Fruit fly (Drosophila melanogaster) whole organism, embryonic: Measurements from ENCODE around the gene Acbp6.

Source experiments
- Abd-B ChIP-seq: fragments of 200-800 bp; sonication (Bioruptor generic); optimal IDR thresholded peaks from 2 replicates; lab custom pipeline; 2018; ENCODE audit warnings: missing biosample characterization, mild to moderate bottlenecking, missing genetic modification characterization, moderate library complexity
- Bteb2 ChIP-seq: fragments of 200-800 bp; sonication (Bioruptor generic); optimal IDR thresholded peaks from 2 replicates; lab custom pipeline; 2016; ENCODE audit warnings: missing biosample characterization, missing genetic modification characterization
- CG10209 ChIP-seq: fragments of 200-800 bp; sonication (Bioruptor generic); optimal IDR thresholded peaks from 3 replicates; lab custom pipeline; 2017; ENCODE audit warnings: missing biosample characterization, mild to moderate bottlenecking, missing genetic modification characterization, missing genetic modification reagents
- CG10462 ChIP-seq: fragments of 200-800 bp; sonication (Bioruptor generic); optimal IDR thresholded peaks from 2 replicates; lab custom pipeline; 2016; ENCODE audit warnings: missing biosample characterization, missing genetic modification characterization
- CG11093 ChIP-seq: fragments of 200-800 bp; sonication (Bioruptor generic); IDR thresholded peaks from 3 replicates; pipeline ENCODE4 v1.3.6; 2022; ENCODE audit warnings: missing biosample characterization, missing genetic modification characterization
- CG13287 ChIP-seq: fragments of 200-800 bp; sonication (Bioruptor generic); IDR thresholded peaks from 2 replicates; pipeline ENCODE4 v1.3.6; 2022; ENCODE audit warnings: missing biosample characterization, missing genetic modification characterization; ENCODE audit not compliant: partially characterized antibody
- CG13296 ChIP-seq: fragments of 200-800 bp; sonication (Bioruptor generic); optimal IDR thresholded peaks from 3 replicates; lab custom pipeline; 2018; ENCODE audit warnings: missing biosample characterization, mild to moderate bottlenecking, missing genetic modification characterization
- CG13624 ChIP-seq: fragments of 200-800 bp; sonication (Bioruptor generic); optimal IDR thresholded peaks from 2 replicates; lab custom pipeline; 2016; ENCODE audit warnings: missing biosample characterization, missing genetic modification characterization
- CG15601 ChIP-seq: fragments of 200-800 bp; sonication (Bioruptor generic); optimal IDR thresholded peaks from 3 replicates; lab custom pipeline; 2019; ENCODE audit warnings: missing biosample characterization, mild to moderate bottlenecking, missing genetic modification characterization, moderate library complexity
- CG17802 ChIP-seq: fragments of 200-800 bp; sonication (Bioruptor generic); optimal IDR thresholded peaks from 2 replicates; lab custom pipeline; 2018; ENCODE audit warnings: missing biosample characterization, mild to moderate bottlenecking, missing genetic modification characterization, moderate library complexity
- CG17829 ChIP-seq: fragments of 200-800 bp; optimal IDR thresholded peaks from 2 replicates; lab custom pipeline; 2019; ENCODE audit warnings: missing biosample characterization, mild to moderate bottlenecking, missing genetic modification characterization, moderate library complexity
- CG1832 ChIP-seq: fragments of 200-800 bp; sonication (Bioruptor generic); optimal IDR thresholded peaks from 2 replicates; lab custom pipeline; 2017; ENCODE audit warnings: missing biosample characterization, mild to moderate bottlenecking, missing genetic modification characterization, inconsistent platforms
- CG2129 ChIP-seq: fragments of 200-800 bp; sonication (Bioruptor generic); IDR thresholded peaks from 2 replicates; pipeline ENCODE4 v1.3.6; 2022; ENCODE audit warnings: missing biosample characterization, missing genetic modification characterization; ENCODE audit not compliant: partially characterized antibody
- CG2202 ChIP-seq: fragments of 200-800 bp; sonication (Bioruptor generic); optimal IDR thresholded peaks from 2 replicates; lab custom pipeline; 2018; ENCODE audit warnings: missing biosample characterization, mild to moderate bottlenecking, missing genetic modification characterization
- CG2678 ChIP-seq: fragments of 200-800 bp; sonication (Bioruptor generic); optimal IDR thresholded peaks from 3 replicates; lab custom pipeline; 2019; ENCODE audit warnings: missing biosample characterization, mild to moderate bottlenecking, missing genetic modification characterization, moderate library complexity
- CG31441 ChIP-seq: fragments of 200-800 bp; sonication (Bioruptor generic); IDR thresholded peaks from 2 replicates; pipeline ENCODE4 v1.3.6; 2022; ENCODE audit warnings: missing biosample characterization, missing genetic modification characterization
- CG3407 ChIP-seq: fragments of 200-800 bp; sonication (Bioruptor generic); optimal IDR thresholded peaks from 2 replicates; lab custom pipeline; 2018; ENCODE audit warnings: missing biosample characterization, mild to moderate bottlenecking, missing genetic modification characterization
- CG3995 ChIP-seq: fragments of 200-800 bp; sonication (Bioruptor generic); optimal IDR thresholded peaks from 3 replicates; lab custom pipeline; 2016; ENCODE audit warnings: missing biosample characterization, missing genetic modification characterization
- CG4328 ChIP-seq: fragments of 200-800 bp; sonication (Bioruptor generic); optimal IDR thresholded peaks from 3 replicates; lab custom pipeline; 2017; ENCODE audit warnings: missing biosample characterization, missing genetic modification reagents, missing genetic modification characterization
- CG5953 ChIP-seq: fragments of 200-800 bp; sonication (Bioruptor generic); IDR thresholded peaks from 2 replicates; pipeline ENCODE4 v1.3.6; 2022; ENCODE audit warnings: missing biosample characterization, missing genetic modification characterization
- CG6272 ChIP-seq: fragments of 200-800 bp; sonication (Bioruptor generic); IDR thresholded peaks from 2 replicates; pipeline ENCODE4 v1.3.6; 2022; ENCODE audit warnings: missing biosample characterization, missing genetic modification characterization
- CG7928 ChIP-seq: fragments of 200-800 bp; sonication (Bioruptor generic); optimal IDR thresholded peaks from 2 replicates; lab custom pipeline; 2017; ENCODE audit warnings: missing biosample characterization, mild to moderate bottlenecking, missing genetic modification characterization
- CG9215 ChIP-seq: fragments of 200-800 bp; sonication (Bioruptor generic); IDR thresholded peaks from 2 replicates; pipeline ENCODE4 v1.3.6; 2022; ENCODE audit warnings: missing biosample characterization, missing genetic modification characterization
- CG9437 ChIP-seq: fragments of 200-800 bp; sonication (Bioruptor generic); optimal IDR thresholded peaks from 2 replicates; lab custom pipeline; 2018; ENCODE audit warnings: missing biosample characterization, mild to moderate bottlenecking, missing genetic modification characterization
- Camta ChIP-seq: fragments of 200-800 bp; sonication (Bioruptor generic); optimal IDR thresholded peaks from 2 replicates; lab custom pipeline; 2016; ENCODE audit warnings: missing biosample characterization, missing genetic modification characterization
- D19A ChIP-seq: fragments of 200-800 bp; optimal IDR thresholded peaks from 3 replicates; lab custom pipeline; 2019; ENCODE audit warnings: missing biosample characterization, mild to moderate bottlenecking, missing genetic modification characterization, moderate library complexity
- Dfd ChIP-seq, 2 experiments: fragments of >200 bp; optimal IDR thresholded peaks; 2 replicates each; lab custom pipeline; 2017; ENCODE audit warnings: missing biosample characterization in 2 of 2, missing genetic modification characterization in 2 of 2
- Gug ChIP-seq: fragments of 200-800 bp; sonication (Bioruptor generic); IDR thresholded peaks from 4 replicates; pipeline ENCODE4 v1.3.6; 2022; ENCODE audit warnings: missing biosample characterization, missing genetic modification characterization
- Hr78 ChIP-seq, 2 experiments: fragments of 200-800 bp in 1 of 2; fragments of >200 bp in 1 of 2; sonication (Bioruptor generic) in 1 of 2; optimal IDR thresholded peaks; 2 replicates each; lab custom pipeline; 2017 to 2019; ENCODE audit warnings: missing biosample characterization in 2 of 2, missing genetic modification characterization in 2 of 2, mild to moderate bottlenecking in 1 of 2, moderate library complexity in 1 of 2
- Med ChIP-seq: fragments of 200-800 bp; sonication (Bioruptor generic); peaks from one replicate; lab custom pipeline; 2016; ENCODE audit warnings: missing biosample characterization, missing genetic modification characterization, mild to moderate bottlenecking, inconsistent platforms, moderate library complexity
- Optix ChIP-seq: fragments of 200-800 bp; sonication (Bioruptor generic); IDR thresholded peaks from 3 replicates; pipeline ENCODE4 v1.3.6; 2022; ENCODE audit warnings: missing biosample characterization, missing genetic modification characterization
- Xbp1 ChIP-seq: fragments of 200-800 bp; sonication (Bioruptor generic); optimal IDR thresholded peaks from 3 replicates; lab custom pipeline; 2016; ENCODE audit warnings: missing biosample characterization, mild to moderate bottlenecking, missing genetic modification characterization
- Xrp1 ChIP-seq: fragments of 200-800 bp; sonication (Bioruptor generic); IDR thresholded peaks from 2 replicates; pipeline ENCODE4 v1.3.6; 2022; ENCODE audit warnings: missing biosample characterization, missing genetic modification characterization
- aop ChIP-seq: fragments of 200-800 bp; sonication (Bioruptor generic); IDR thresholded peaks from 2 replicates; pipeline ENCODE4 v1.3.6; 2022; ENCODE audit warnings: missing biosample characterization, missing genetic modification characterization
- chinmo ChIP-seq: fragments of 200-800 bp; sonication (Bioruptor generic); IDR thresholded peaks from 4 replicates; pipeline ENCODE4 v1.3.6; 2022; ENCODE audit warnings: missing biosample characterization, missing genetic modification characterization; ENCODE audit not compliant: partially characterized antibody
- dimm ChIP-seq: fragments of 200-800 bp; sonication (Bioruptor generic); IDR thresholded peaks from 2 replicates; pipeline ENCODE4 v1.3.6; 2022; ENCODE audit warnings: missing biosample characterization, missing genetic modification characterization
- gfzf ChIP-seq: fragments of 200-800 bp; sonication (Bioruptor generic); optimal IDR thresholded peaks from 2 replicates; lab custom pipeline; 2016; ENCODE audit warnings: missing biosample characterization, mild to moderate bottlenecking, missing genetic modification characterization, moderate library complexity
- gsb-n ChIP-seq: fragments of 200-800 bp; sonication (Bioruptor generic); optimal IDR thresholded peaks from 3 replicates; lab custom pipeline; 2018; ENCODE audit warnings: missing biosample characterization, mild to moderate bottlenecking, missing genetic modification characterization
- kah ChIP-seq: fragments of 200-800 bp; sonication (Bioruptor generic); optimal IDR thresholded peaks from 2 replicates; lab custom pipeline; 2018; ENCODE audit warnings: missing biosample characterization, mild to moderate bottlenecking, missing genetic modification characterization
- nerfin-1 ChIP-seq: fragments of 200-800 bp; sonication (Bioruptor generic); optimal IDR thresholded peaks from 3 replicates; lab custom pipeline; 2019; ENCODE audit warnings: missing biosample characterization, mild to moderate bottlenecking, missing genetic modification characterization, moderate library complexity
- p53 ChIP-seq: fragments of 200-800 bp; sonication (Bioruptor generic); optimal IDR thresholded peaks from 2 replicates; lab custom pipeline; 2016; ENCODE audit warnings: missing biosample characterization, missing genetic modification characterization
- peb ChIP-seq: fragments of 200-800 bp; sonication (Bioruptor generic); IDR thresholded peaks from 2 replicates; pipeline ENCODE4 v1.3.6; 2022; ENCODE audit warnings: missing biosample characterization, missing genetic modification characterization
- run ChIP-seq: fragments of 200-800 bp; sonication (Bioruptor generic); optimal IDR thresholded peaks from 3 replicates; lab custom pipeline; 2018; ENCODE audit warnings: missing biosample characterization, mild to moderate bottlenecking, missing genetic modification characterization
- sqz ChIP-seq: fragments of 200-800 bp; sonication (Bioruptor generic); optimal IDR thresholded peaks from 3 replicates; lab custom pipeline; 2018; ENCODE audit warnings: missing biosample characterization, mild to moderate bottlenecking, missing genetic modification characterization
- stwl ChIP-seq: fragments of 200-800 bp; sonication (Bioruptor generic); optimal IDR thresholded peaks from 3 replicates; lab custom pipeline; 2018; ENCODE audit warnings: missing biosample characterization, mild to moderate bottlenecking, missing genetic modification characterization, moderate library complexity
- tll ChIP-seq, 2 experiments: fragments of 200-800 bp in 1 of 2; fragments of >200 bp in 1 of 2; sonication (Bioruptor generic) in 1 of 2; optimal IDR thresholded peaks; 2 replicates each; lab custom pipeline; 2017 to 2019; ENCODE audit warnings: missing biosample characterization in 2 of 2, missing genetic modification characterization in 2 of 2, mild to moderate bottlenecking in 1 of 2, moderate library complexity in 1 of 2
- twi ChIP-seq: fragments of 200-800 bp; optimal IDR thresholded peaks from 2 replicates; lab custom pipeline; 2019; ENCODE audit warnings: missing biosample characterization, mild to moderate bottlenecking, missing genetic modification characterization, moderate library complexity
- zfh1 ChIP-seq: fragments of 200-800 bp; sonication (Bioruptor generic); IDR thresholded peaks from 3 replicates; pipeline ENCODE4 v1.3.6; 2022; ENCODE audit warnings: missing biosample characterization, missing genetic modification characterization

Acbp6 gene

DNA sequence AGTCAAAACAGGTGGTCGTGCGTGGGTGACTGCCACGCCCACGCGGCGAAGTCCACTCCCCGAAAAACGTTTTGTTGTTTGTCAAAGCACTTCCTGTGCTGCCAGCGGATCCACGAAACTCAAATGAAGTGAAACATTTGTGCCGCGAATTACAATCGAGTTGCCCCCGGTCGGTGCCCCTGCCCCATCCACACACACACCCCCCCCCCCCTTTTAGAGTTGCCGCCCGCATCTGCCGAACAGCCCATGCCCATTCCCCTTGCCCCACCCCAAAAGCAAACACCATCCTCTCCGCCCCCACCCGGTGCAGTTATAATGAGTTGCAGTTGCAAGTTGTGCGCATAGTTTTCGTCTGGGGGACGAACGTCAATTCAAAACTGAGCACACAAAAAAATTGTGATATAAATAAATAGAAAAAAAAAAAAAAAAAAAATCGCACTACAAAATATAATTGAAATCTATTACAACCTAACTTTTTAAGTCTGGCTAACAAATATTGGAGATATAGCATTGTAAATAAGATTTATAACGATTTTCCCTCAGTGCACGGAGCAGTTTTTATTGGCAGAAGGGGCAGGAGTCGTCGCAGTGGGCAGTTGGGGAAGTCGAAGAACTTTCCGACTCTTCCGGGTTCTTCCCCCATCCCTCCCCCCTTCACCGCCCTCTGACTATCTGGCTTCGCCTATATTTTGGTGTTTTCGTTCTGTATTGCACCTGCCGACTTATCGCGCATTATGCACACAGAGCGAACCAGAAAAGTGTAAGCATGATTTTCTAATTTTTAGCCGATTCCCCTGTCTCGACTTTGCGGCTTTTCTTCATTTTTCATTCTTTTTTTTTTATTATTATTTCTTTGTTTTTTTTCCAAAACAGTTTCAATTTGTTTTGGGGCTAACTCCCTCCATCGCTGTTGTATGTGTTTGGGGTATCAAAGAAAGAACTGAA is 23.1 kb downstream of the Acbp6 start (continued):
- no peak for TF ChIP-seq p53 (GFP tag; lab: Kevin White, UChicago)
- TF ChIP-seq CG2202 (tag; lab: Kevin White, UChicago), result peak; percentile 65
- peak; percentile 52; the same call in 1 of the 3 replicates for TF ChIP-seq Optix (GFP tag; lab: Robert Waterston, UW)
- TF ChIP-seq dimm (GFP tag; lab: Robert Waterston, UW), result 0 out of 2 replicates have a peak, but pooled peaks have one; percentile 10
- TF ChIP-seq D19A, result peak; percentile 62
- TF ChIP-seq CG4328 (GFP tag; lab: Kevin White, UChicago), result no peak
- no peak for TF ChIP-seq CG9215 (GFP tag; lab: Robert Waterston, UW)
- peak in 1 of 2 experiments; percentile 5 for TF ChIP-seq Hr78 (GFP tag; optimal IDR thresholded peaks at IDR 0.05; lab: Kevin White, UChicago)
- peak; percentile 1 for TF ChIP-seq CG17802 (tag; lab: Kevin White, UChicago)
- peak; percentile 67 for TF ChIP-seq CG17829
- no peak for TF ChIP-seq CG3995 (GFP tag; lab: Kevin White, UChicago)
- no peak for TF ChIP-seq CG13287
- no peak for TF ChIP-seq tll (GFP tag; optimal IDR thresholded peaks at IDR 0.05; lab: Kevin White, UChicago)
- no peak for TF ChIP-seq Dfd (GFP tag; optimal IDR thresholded peaks at IDR 0.05; lab: Kevin White, UChicago)
- no peak for TF ChIP-seq Bteb2
- TF ChIP-seq stwl (tag; lab: Kevin White, UChicago), result no peak
- TF ChIP-seq CG3407 (GFP tag; lab: Kevin White, UChicago), result peak; percentile 32
- no peak for TF ChIP-seq chinmo (GFP tag; lab: Robert Waterston, UW)
- TF ChIP-seq CG5953 (GFP tag; lab: Robert Waterston, UW), result peak; percentile 59; the same call in 1 of the 2 replicates
- peak; percentile 62 for TF ChIP-seq CG31441
- TF ChIP-seq nerfin-1 (tag; lab: Kevin White, UChicago), result peak; percentile 39
- peak; percentile 53 for TF ChIP-seq CG10209 (GFP tag; lab: Kevin White, UChicago)
- peak; percentile 90 for TF ChIP-seq Xrp1
- TF ChIP-seq kah, result peak; percentile 49
- peak; percentile 58 for TF ChIP-seq CG15601 (tag; lab: Kevin White, UChicago)
- TF ChIP-seq CG10462, result peak; percentile 39
- no peak for TF ChIP-seq CG7928 (GFP tag; lab: Kevin White, UChicago)
- peak; percentile 33; the same call in 1 of the 2 replicates for TF ChIP-seq aop (GFP tag; lab: Robert Waterston, UW)
- TF ChIP-seq CG9437 (GFP tag; lab: Kevin White, UChicago), result no peak
- peak; percentile 46 for TF ChIP-seq gsb-n
- TF ChIP-seq zfh1 (GFP tag; lab: Robert Waterston, UW), result peak; percentile 70
- TF ChIP-seq run (tag; lab: Kevin White, UChicago), result no peak
- no peak for TF ChIP-seq Gug (GFP tag; lab: Robert Waterston, UW)
- TF ChIP-seq CG6272 (GFP tag; lab: Robert Waterston, UW), result peak; percentile 41
- TF ChIP-seq CG11093 (GFP tag; lab: Robert Waterston, UW), result no peak
- TF ChIP-seq Camta, result peak; percentile 46
- TF ChIP-seq CG1832 (GFP tag; lab: Kevin White, UChicago), result no peak
- TF ChIP-seq Xbp1 (GFP tag; lab: Kevin White, UChicago), result peak; percentile 58
- TF ChIP-seq CG13296, result no peak
- TF ChIP-seq Med (GFP tag; lab: Kevin White, UChicago), result peak; percentile 30
- TF ChIP-seq peb (GFP tag; lab: Robert Waterston, UW), result peak; percentile 73
- no peak for TF ChIP-seq CG2129 (GFP tag; lab: Robert Waterston, UW)
- no peak for TF ChIP-seq sqz (GFP tag; lab: Kevin White, UChicago)
- TF ChIP-seq CG13624 (GFP tag; lab: Kevin White, UChicago), result no peak
- TF ChIP-seq Abd-B (GFP tag; lab: Kevin White, UChicago), result peak; percentile 38
- peak; percentile 60 for TF ChIP-seq CG2678 (tag; lab: Kevin White, UChicago)
- peak; percentile 36 for TF ChIP-seq twi (tag; lab: Kevin White, UChicago)
- no peak for TF ChIP-seq gfzf
